Worm (Caenorhabditis elegans) whole organism, mixed stage, embryonic: Measurements from ENCODE around the gene pqn-18.

Source experiments
- blmp-1 ChIP-seq: fragments of 150-350 bp; optimal IDR thresholded peaks from 2 replicates; lab custom pipeline; 2014; ENCODE audit warnings: missing biosample characterization, missing genetic modification characterization
- drap-1 ChIP-seq: fragments of 200-800 bp; sonication (Bioruptor generic); optimal IDR thresholded peaks from 3 replicates; lab custom pipeline; 2018; ENCODE audit warnings: mild to moderate bottlenecking, missing genetic modification characterization, missing compliant biosample characterization
- elt-1 ChIP-seq: sonication (generic microtip); optimal IDR thresholded peaks from 2 replicates; lab custom pipeline; 2017; ENCODE audit warnings: missing genetic modification characterization, mild to moderate bottlenecking, missing compliant biosample characterization, antibody characterized with exemption, moderate library complexity, borderline replicate concordance; ENCODE audit not compliant: insufficient read depth
- lin-32 ChIP-seq: fragments of 200-800 bp; sonication (Bioruptor generic); optimal IDR thresholded peaks from 2 replicates; lab custom pipeline; 2018; ENCODE audit warnings: mild to moderate bottlenecking, missing genetic modification characterization, missing compliant biosample characterization
- lsy-2 ChIP-seq: fragments of 150-350 bp; optimal IDR thresholded peaks from 2 replicates; lab custom pipeline; 2014; ENCODE audit warnings: missing biosample characterization, missing genetic modification characterization
- sem-2 ChIP-seq: fragments of 200-800 bp; sonication (Bioruptor generic); optimal IDR thresholded peaks from 2 replicates; lab custom pipeline; 2018; ENCODE audit warnings: mild to moderate bottlenecking, missing genetic modification characterization, missing compliant biosample characterization
- unc-62 ChIP-seq: fragments of 150-350 bp; optimal IDR thresholded peaks from 2 replicates; lab custom pipeline; 2014; ENCODE audit warnings: missing biosample characterization, missing genetic modification reagents, missing genetic modification characterization
- ztf-11 ChIP-seq: fragments of 150-350 bp; optimal IDR thresholded peaks from 2 replicates; lab custom pipeline; 2014; ENCODE audit warnings: missing biosample characterization, missing genetic modification characterization

- no peak for TF ChIP-seq lsy-2 (tag; lab: Kevin White, UChicago)
- no peak for TF ChIP-seq sem-2 (GFP tag; lab: Kevin White, UChicago)
- TF ChIP-seq unc-62 (GFP tag; lab: Kevin White, UChicago), result no peak
- no peak for TF ChIP-seq ztf-11 (tag; lab: Kevin White, UChicago)
- TF ChIP-seq drap-1 (GFP tag; lab: Kevin White, UChicago), result no peak
- TF ChIP-seq blmp-1, result no peak
- TF ChIP-seq lin-32 (GFP tag; lab: Kevin White, UChicago), result no peak
- no peak for TF ChIP-seq elt-1 (tag; lab: Kevin White, UChicago)
Observed at ce11 chrX:12914209-12914608, 6.6 kb downstream of the pqn-18 start.
